Fruit fly (Drosophila melanogaster) whole organism, wandering third instar larva: ENCODE data around the gene HemK2.
A peak's percentile ranks its signal among the peaks of the same experiment; 100 is the strongest.

ENCODE experiments used
- Abd-B ChIP-seq: fragments of >200 bp; optimal IDR thresholded peaks from 2 replicates; lab custom pipeline; 2017; ENCODE audit warnings: missing biosample characterization, missing genetic modification characterization
- CG32264 ChIP-seq: fragments of 200-800 bp; sonication (Bioruptor generic); optimal IDR thresholded peaks from 2 replicates; lab custom pipeline; 2016; ENCODE audit warnings: missing biosample characterization, missing genetic modification characterization
- Dfd ChIP-seq: fragments of >200 bp; optimal IDR thresholded peaks from 2 replicates; lab custom pipeline; 2017; ENCODE audit warnings: missing biosample characterization, missing genetic modification characterization
- Dif ChIP-seq: fragments of 200-275, 200-300 bp; sonication (Bioruptor generic); optimal IDR thresholded peaks from 2 replicates; lab custom pipeline; 2018; ENCODE audit warnings: missing biosample characterization, missing genetic modification characterization; ENCODE audit not compliant: partially characterized antibody
- GATAd ChIP-seq: sonication (Bioruptor generic); optimal IDR thresholded peaks from 2 replicates; lab custom pipeline; 2016; ENCODE audit warnings: missing biosample characterization, missing genetic modification characterization
- Hnf4 ChIP-seq: fragments of 200-800 bp; sonication (Bioruptor generic); optimal IDR thresholded peaks from 2 replicates; lab custom pipeline; 2016; ENCODE audit warnings: missing biosample characterization, mild to moderate bottlenecking, missing genetic modification characterization
- Hr78 ChIP-seq: fragments of >200 bp; optimal IDR thresholded peaks from 2 replicates; lab custom pipeline; 2017; ENCODE audit warnings: missing biosample characterization, missing genetic modification characterization
- Myc ChIP-seq: fragments of >200 bp; optimal IDR thresholded peaks from 2 replicates; lab custom pipeline; 2017
- Sp1 ChIP-seq: fragments of 200-800 bp; sonication (Bioruptor generic); optimal IDR thresholded peaks from 3 replicates; lab custom pipeline; 2019; ENCODE audit warnings: missing biosample characterization, mild to moderate bottlenecking, missing genetic modification characterization, moderate library complexity
- Vsx2 ChIP-seq: fragments of 200-300, 225-300 bp; sonication (Bioruptor generic); optimal IDR thresholded peaks from 2 replicates; lab custom pipeline; 2018; ENCODE audit warnings: missing biosample characterization, missing genetic modification characterization; ENCODE audit not compliant: partially characterized antibody
- fru ChIP-seq: fragments of 200-800 bp; sonication (Bioruptor generic); optimal IDR thresholded peaks from 3 replicates; lab custom pipeline; 2016; ENCODE audit warnings: missing biosample characterization, mild to moderate bottlenecking, missing genetic modification characterization
- pan ChIP-seq: fragments of >200 bp; optimal IDR thresholded peaks from 2 replicates; lab custom pipeline; 2017

DNA sequence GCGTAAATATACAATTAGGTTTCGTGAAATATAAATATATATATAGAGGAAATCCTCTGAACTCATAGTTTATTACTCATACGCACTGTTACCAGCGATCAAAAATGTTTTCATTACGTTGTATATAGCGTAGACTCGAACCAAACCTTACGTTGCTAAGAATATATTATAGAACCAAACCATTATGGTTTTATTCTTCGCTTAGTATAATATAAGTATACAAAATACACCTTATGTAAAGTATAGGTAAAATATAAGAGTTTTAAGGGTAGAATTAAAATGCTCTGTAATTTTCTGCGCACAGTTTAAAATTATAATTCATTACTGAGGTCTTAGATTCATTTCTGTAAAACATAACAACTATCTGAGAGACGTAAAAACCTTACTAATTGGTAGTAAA is 35.0 kb downstream of the HemK2 start:
- no peak for TF ChIP-seq Dfd (GFP tag; lab: Kevin White, UChicago)
- no peak for TF ChIP-seq Sp1 (GFP tag; lab: Kevin White, UChicago)
- no peak for TF ChIP-seq CG32264 (GFP tag; lab: Kevin White, UChicago)
- TF ChIP-seq fru (GFP tag; lab: Kevin White, UChicago): no peak
- TF ChIP-seq Abd-B (GFP tag; lab: Kevin White, UChicago): no peak
- TF ChIP-seq Myc (lab: Kevin White, UChicago): peak; percentile 54
- no peak for TF ChIP-seq Vsx2
- TF ChIP-seq Hr78 (GFP tag; lab: Kevin White, UChicago): no peak
- TF ChIP-seq pan (lab: Kevin White, UChicago): no peak
- no peak for TF ChIP-seq GATAd (GFP tag; lab: Kevin White, UChicago)
- no peak for TF ChIP-seq Dif
- no peak for TF ChIP-seq Hnf4
